Worm (Caenorhabditis elegans) whole organism, L4/young adult: ENCODE data around the gene unc-44.

Experiments
- W03F9.2 ChIP-seq: fragments of 150-350 bp; optimal IDR thresholded peaks from 2 replicates; lab custom pipeline; 2014; ENCODE audit warnings: missing biosample characterization, missing genetic modification characterization
- dao-5 ChIP-seq: sonication (generic microtip); optimal IDR thresholded peaks from 2 replicates; lab custom pipeline; 2016; ENCODE audit warnings: missing genotype, missing genetic modification characterization, moderate library complexity, missing compliant biosample characterization
- him-1 ChIP-seq: sonication (generic microtip); optimal IDR thresholded peaks from 2 replicates; lab custom pipeline; 2016; ENCODE audit warnings: missing genotype, missing genetic modification reagents, missing genetic modification characterization, missing compliant biosample characterization

DNA sequence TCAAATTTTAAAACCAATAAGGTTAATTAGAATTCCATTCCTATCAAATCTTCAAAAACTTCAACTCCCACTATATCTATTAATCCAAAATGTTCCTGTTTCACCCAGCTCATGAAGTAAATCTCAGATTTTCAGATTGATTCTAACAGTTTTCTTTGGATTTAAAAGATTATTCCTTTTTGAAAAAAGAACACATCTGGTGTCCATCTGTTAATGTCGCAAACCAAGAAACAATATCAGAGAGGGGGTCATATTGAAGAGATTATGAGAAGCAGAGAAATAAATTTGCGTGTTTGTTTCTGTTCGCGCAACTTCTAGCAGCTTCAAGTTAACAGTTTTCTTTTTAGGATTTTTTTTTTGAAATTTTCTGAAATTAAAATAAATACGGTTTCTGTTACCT is 46.4 kb upstream of the unc-44 start:
- no peak for TF ChIP-seq him-1 (tag; lab: Kevin White, UChicago)
- no peak for TF ChIP-seq W03F9.2 (tag; lab: Kevin White, UChicago)
- TF ChIP-seq dao-5 (tag; lab: Kevin White, UChicago) = no peak
